Fruit fly (Drosophila melanogaster) whole organism, embryonic: ENCODE results near the gene CG11703.

Experiments used
- ATbp ChIP-seq: fragments of 200-800 bp; sonication (Bioruptor generic); optimal IDR thresholded peaks from 2 replicates; lab custom pipeline; 2017; ENCODE audit warnings: missing biosample characterization, mild to moderate bottlenecking, missing genetic modification characterization, missing genetic modification reagents
- Atf6 ChIP-seq: fragments of 200-800 bp; sonication (Bioruptor generic); IDR thresholded peaks from 2 replicates; pipeline ENCODE4 v1.3.6; 2022; ENCODE audit warnings: missing biosample characterization, missing genetic modification characterization
- Blimp-1 ChIP-seq: fragments of 200-800 bp; sonication (Bioruptor generic); optimal IDR thresholded peaks from 3 replicates; lab custom pipeline; 2018; ENCODE audit warnings: missing biosample characterization, missing genetic modification characterization, mild to moderate bottlenecking, moderate library complexity, missing genetic modification reagents
- CG10147 ChIP-seq: fragments of 200-800 bp; sonication (Bioruptor generic); optimal IDR thresholded peaks from 2 replicates; lab custom pipeline; 2019; ENCODE audit warnings: missing biosample characterization, mild to moderate bottlenecking, missing genetic modification characterization, moderate library complexity
- CG10979 ChIP-seq: fragments of 200-800 bp; sonication (Bioruptor generic); optimal IDR thresholded peaks from 2 replicates; lab custom pipeline; 2018; ENCODE audit warnings: missing biosample characterization, mild to moderate bottlenecking, missing genetic modification characterization, moderate library complexity
- CG11085 ChIP-seq: fragments of 200-800 bp; sonication (Bioruptor generic); IDR thresholded peaks from 2 replicates; pipeline ENCODE4 v1.3.6; 2022; ENCODE audit warnings: missing biosample characterization, missing genetic modification characterization
- CG12155 ChIP-seq: fragments of 200-800 bp; sonication (Bioruptor generic); optimal IDR thresholded peaks from 3 replicates; lab custom pipeline; 2016; ENCODE audit warnings: missing biosample characterization, missing genetic modification characterization
- CG12391 ChIP-seq: fragments of 200-800 bp; sonication (Bioruptor generic); optimal IDR thresholded peaks from 3 replicates; lab custom pipeline; 2018; ENCODE audit warnings: missing biosample characterization, mild to moderate bottlenecking, missing genetic modification characterization, moderate library complexity
- CG12744 ChIP-seq: fragments of 200-800 bp; sonication (Bioruptor generic); optimal IDR thresholded peaks from 2 replicates; lab custom pipeline; 2016; ENCODE audit warnings: missing biosample characterization, missing genetic modification characterization
- CG13775 ChIP-seq: fragments of 200-800 bp; sonication (Bioruptor generic); optimal IDR thresholded peaks from 3 replicates; lab custom pipeline; 2017; ENCODE audit warnings: missing biosample characterization, mild to moderate bottlenecking, missing genetic modification characterization
- CG17186 ChIP-seq: fragments of 200-800 bp; sonication (Bioruptor generic); optimal IDR thresholded peaks from 3 replicates; lab custom pipeline; 2017; ENCODE audit warnings: missing biosample characterization, missing genetic modification reagents, missing genetic modification characterization
- CG17361 ChIP-seq: fragments of 200-800 bp; sonication (Bioruptor generic); IDR thresholded peaks from 3 replicates; pipeline ENCODE4 v1.3.6; 2022; ENCODE audit warnings: missing biosample characterization, missing genetic modification characterization
- CG17829 ChIP-seq: fragments of 200-800 bp; optimal IDR thresholded peaks from 2 replicates; lab custom pipeline; 2019; ENCODE audit warnings: missing biosample characterization, mild to moderate bottlenecking, missing genetic modification characterization, moderate library complexity
- CG18619 ChIP-seq: fragments of 200-800 bp; sonication (Bioruptor generic); optimal IDR thresholded peaks from 3 replicates; lab custom pipeline; 2017; ENCODE audit warnings: missing biosample characterization, mild to moderate bottlenecking, missing genetic modification characterization
- CG2199 ChIP-seq: fragments of 200-800 bp; sonication (Bioruptor generic); IDR thresholded peaks from 3 replicates; pipeline ENCODE4 v1.3.6; 2022; ENCODE audit warnings: missing biosample characterization, missing genetic modification characterization
- CG2202 ChIP-seq: fragments of 200-800 bp; sonication (Bioruptor generic); optimal IDR thresholded peaks from 2 replicates; lab custom pipeline; 2018; ENCODE audit warnings: missing biosample characterization, mild to moderate bottlenecking, missing genetic modification characterization
- CG2875 ChIP-seq: fragments of 200-800 bp; sonication (Bioruptor generic); optimal IDR thresholded peaks from 2 replicates; lab custom pipeline; 2017; ENCODE audit warnings: missing biosample characterization, mild to moderate bottlenecking, missing genetic modification characterization, missing genetic modification reagents
- CG3065 ChIP-seq: fragments of 200-800 bp; sonication (Bioruptor generic); optimal IDR thresholded peaks from 2 replicates; lab custom pipeline; 2016; ENCODE audit warnings: missing biosample characterization, missing genetic modification characterization
- CG31224 ChIP-seq: fragments of 200-800 bp; sonication (Bioruptor generic); IDR thresholded peaks from 2 replicates; pipeline ENCODE4 v1.3.6; 2022; ENCODE audit warnings: missing biosample characterization, missing genetic modification characterization
- CG3726 ChIP-seq: fragments of 200-800 bp; sonication (Bioruptor generic); IDR thresholded peaks from 3 replicates; pipeline ENCODE4, ENCODE4 v1.3.6; 2022; ENCODE audit warnings: missing biosample characterization, missing genetic modification characterization
- CG4730 ChIP-seq: fragments of 200-800 bp; sonication (Bioruptor generic); IDR thresholded peaks from 2 replicates; pipeline ENCODE4 v1.3.6; 2022; ENCODE audit warnings: missing biosample characterization, missing genetic modification characterization
- CG6254 ChIP-seq: fragments of 200-800 bp; sonication (Bioruptor generic); optimal IDR thresholded peaks from 3 replicates; lab custom pipeline; 2017; ENCODE audit warnings: mild to moderate bottlenecking, missing biosample characterization, missing genetic modification reagents, missing genetic modification characterization
- CG6791 ChIP-seq: fragments of 200-800 bp; sonication (Bioruptor generic); IDR thresholded peaks from 3 replicates; pipeline ENCODE4 v1.3.6; 2022; ENCODE audit warnings: missing biosample characterization, missing genetic modification characterization; ENCODE audit not compliant: partially characterized antibody
- Dek ChIP-seq: fragments of 200-800 bp; sonication (Bioruptor generic); optimal IDR thresholded peaks from 3 replicates; lab custom pipeline; 2019; ENCODE audit warnings: missing biosample characterization, mild to moderate bottlenecking, missing genetic modification characterization, moderate library complexity
- ERR ChIP-seq: fragments of 200-800 bp; sonication (Bioruptor generic); optimal IDR thresholded peaks from 2 replicates; lab custom pipeline; 2016; ENCODE audit warnings: missing biosample characterization, missing genetic modification characterization
- Eip74EF ChIP-seq, 2 experiments: fragments of 200-800 bp in 1 of 2; fragments of >200 bp in 1 of 2; sonication (Bioruptor generic) in 1 of 2; optimal IDR thresholded peaks; 2 replicates each; lab custom pipeline; 2017 to 2019; ENCODE audit warnings: missing biosample characterization in 2 of 2, missing genetic modification characterization in 2 of 2, mild to moderate bottlenecking in 1 of 2, moderate library complexity in 1 of 2
- Fer3 ChIP-seq: fragments of 200-800 bp; sonication (Bioruptor generic); optimal IDR thresholded peaks from 2 replicates; lab custom pipeline; 2018; ENCODE audit warnings: missing biosample characterization, mild to moderate bottlenecking, missing genetic modification characterization, moderate library complexity
- GATAe ChIP-seq: fragments of 200-800 bp; sonication (Bioruptor generic); conservative IDR thresholded peaks from 2 replicates; pipeline ENCODE4 v1.3.6; 2022; ENCODE audit warnings: missing biosample characterization, missing genetic modification characterization
- H2.0 ChIP-seq: fragments of 200-800 bp; sonication (Bioruptor generic); IDR thresholded peaks from 2 replicates; pipeline ENCODE4 v1.3.6; 2022; ENCODE audit warnings: missing biosample characterization, missing genetic modification characterization
- HLH54F ChIP-seq: fragments of 200-800 bp; sonication (Bioruptor generic); optimal IDR thresholded peaks from 3 replicates; lab custom pipeline; 2016; ENCODE audit warnings: missing biosample characterization, missing genetic modification characterization
- MESR4 ChIP-seq: fragments of 200-800 bp; sonication (Bioruptor generic); optimal IDR thresholded peaks from 2 replicates; lab custom pipeline; 2018; ENCODE audit warnings: missing biosample characterization, mild to moderate bottlenecking, missing genetic modification characterization, moderate library complexity
- Vsx1 ChIP-seq: fragments of 200-800 bp; sonication (Bioruptor generic); optimal IDR thresholded peaks from 2 replicates; lab custom pipeline; 2017; ENCODE audit warnings: missing biosample characterization, mild to moderate bottlenecking, missing genetic modification characterization, missing genetic modification reagents
- ap ChIP-seq: fragments of 200-800 bp; sonication (Bioruptor generic); IDR thresholded peaks from 2 replicates; pipeline ENCODE4 v1.3.6; 2022; ENCODE audit warnings: missing biosample characterization, missing genetic modification characterization
- ara ChIP-seq: fragments of 200-800 bp; sonication (Bioruptor generic); IDR thresholded peaks from 2 replicates; pipeline ENCODE4 v1.3.6; 2022; ENCODE audit warnings: missing biosample characterization, missing genetic modification characterization
- ato ChIP-seq: fragments of 200-800 bp; sonication (Bioruptor generic); IDR thresholded peaks from 2 replicates; pipeline ENCODE4 v1.3.6; 2022; ENCODE audit warnings: missing biosample characterization, missing genetic modification characterization; ENCODE audit not compliant: partially characterized antibody
- bsh ChIP-seq, 2 experiments: fragments of 200-800 bp; sonication (Bioruptor generic); optimal IDR thresholded peaks; 2 replicates each; lab custom pipeline; 2017 to 2018; ENCODE audit warnings: mild to moderate bottlenecking in 2 of 2, missing biosample characterization in 2 of 2, missing genetic modification characterization in 2 of 2, moderate library complexity in 1 of 2
- caup ChIP-seq: fragments of 200-800 bp; sonication (Bioruptor generic); optimal IDR thresholded peaks from 3 replicates; lab custom pipeline; 2017; ENCODE audit warnings: missing biosample characterization, mild to moderate bottlenecking, missing genetic modification characterization, moderate library complexity; ENCODE audit not compliant: severe bottlenecking
- gsb-n ChIP-seq: fragments of 200-800 bp; sonication (Bioruptor generic); optimal IDR thresholded peaks from 3 replicates; lab custom pipeline; 2018; ENCODE audit warnings: missing biosample characterization, mild to moderate bottlenecking, missing genetic modification characterization
- hb ChIP-seq: fragments of 200-800 bp; sonication (Bioruptor generic); IDR thresholded peaks from 3 replicates; pipeline ENCODE4 v1.3.6; 2022; ENCODE audit warnings: missing biosample characterization, missing genetic modification characterization; ENCODE audit not compliant: partially characterized antibody
- ken ChIP-seq: fragments of 200-800 bp; sonication (Bioruptor generic); IDR thresholded peaks from 3 replicates; pipeline ENCODE4 v1.3.6; 2022; ENCODE audit warnings: missing biosample characterization, missing genetic modification characterization
- lilli ChIP-seq: fragments of 200-800 bp; sonication (Bioruptor generic); optimal IDR thresholded peaks from 3 replicates; lab custom pipeline; 2016; ENCODE audit warnings: missing biosample characterization, missing genetic modification characterization
- onecut ChIP-seq: fragments of 200-800 bp; sonication (Bioruptor generic); IDR thresholded peaks from 2 replicates; pipeline ENCODE4 v1.3.6; 2022; ENCODE audit warnings: missing biosample characterization, missing genetic modification characterization
- pho ChIP-seq: fragments of 200-800 bp; sonication (Bioruptor generic); optimal IDR thresholded peaks from 2 replicates; lab custom pipeline; 2016; ENCODE audit warnings: missing biosample characterization, missing genetic modification characterization
- rib ChIP-seq: fragments of 200-800 bp; sonication (Bioruptor generic); IDR thresholded peaks from 2 replicates; pipeline ENCODE4 v1.3.6; 2022; ENCODE audit warnings: missing biosample characterization, missing genetic modification characterization
- shn ChIP-seq: fragments of 200-800 bp; sonication (Bioruptor generic); optimal IDR thresholded peaks from 3 replicates; lab custom pipeline; 2016; ENCODE audit warnings: missing biosample characterization, missing genetic modification characterization
- sim ChIP-seq: fragments of 200-800 bp; sonication (Bioruptor generic); IDR thresholded peaks from 2 replicates; pipeline ENCODE4 v1.3.6; 2022; ENCODE audit warnings: missing biosample characterization, missing genetic modification characterization
- slp2 ChIP-seq: fragments of 200-800 bp; sonication (Bioruptor generic); optimal IDR thresholded peaks from 2 replicates; lab custom pipeline; 2016; ENCODE audit warnings: missing biosample characterization, missing genetic modification characterization
- wek ChIP-seq: fragments of 200-800 bp; sonication (Bioruptor generic); optimal IDR thresholded peaks from 3 replicates; lab custom pipeline; 2018; ENCODE audit warnings: missing biosample characterization, mild to moderate bottlenecking, missing genetic modification characterization, moderate library complexity

Gene CG11703

dm6 chr3R:19226137-19226873 is 1.7 kb downstream of the CG11703 start, which contains the start of gene vib (continued):
- peak; percentile 9 for TF ChIP-seq CG2202 (tag; lab: Kevin White, UChicago)
- TF ChIP-seq CG6791 (GFP tag; lab: Robert Waterston, UW): peak; percentile 98
- peak; percentile 15 for TF ChIP-seq pho (GFP tag; lab: Kevin White, UChicago)
- no peak for TF ChIP-seq CG3726 (GFP tag; lab: Robert Waterston, UW)
- peak in 1 of 2 experiments; percentile 61 for TF ChIP-seq bsh (GFP tag; optimal IDR thresholded peaks at IDR 0.05; lab: Kevin White, UChicago)
- TF ChIP-seq Fer3 (tag; lab: Kevin White, UChicago): peak; percentile 53
- TF ChIP-seq CG2199: 0 out of 3 replicates have a peak, but pooled peaks have one; percentile 15
- peak; percentile 49; the same call in 1 of the 2 replicates for TF ChIP-seq rib
- TF ChIP-seq CG4730 (GFP tag; lab: Robert Waterston, UW): peak; percentile 39; the same call in 1 of the 2 replicates
- TF ChIP-seq ara: peak; percentile 23; the same call in 1 of the 2 replicates
- no peak for TF ChIP-seq CG2875 (GFP tag; lab: Kevin White, UChicago)
- peak; percentile 39 for TF ChIP-seq CG13775 (GFP tag; lab: Kevin White, UChicago)
- peak; percentile 38; the same call in 1 of the 2 replicates for TF ChIP-seq H2.0 (GFP tag; lab: Robert Waterston, UW)
- peak; percentile 28; the same call in 1 of the 2 replicates for TF ChIP-seq ap (GFP tag; lab: Robert Waterston, UW)
- TF ChIP-seq MESR4 (GFP tag; lab: Kevin White, UChicago): peak; percentile 71
- peak; percentile 65 for TF ChIP-seq wek (GFP tag; lab: Kevin White, UChicago)
- peak; percentile 35 for TF ChIP-seq CG10147 (GFP tag; lab: Kevin White, UChicago)
- no peak for TF ChIP-seq CG3065 (GFP tag; lab: Kevin White, UChicago)
- TF ChIP-seq CG12391: peak; percentile 75
- TF ChIP-seq slp2 (GFP tag; lab: Kevin White, UChicago): no peak
- TF ChIP-seq CG6254 (GFP tag; lab: Kevin White, UChicago): peak; percentile 11
- peak; percentile 10 for TF ChIP-seq HLH54F (GFP tag; lab: Kevin White, UChicago)
- TF ChIP-seq Dek (tag; lab: Kevin White, UChicago): peak; percentile 46
- peak; percentile 72 for TF ChIP-seq onecut (GFP tag; lab: Robert Waterston, UW)
- TF ChIP-seq shn: peak; percentile 34
- TF ChIP-seq CG17829 (tag; lab: Kevin White, UChicago): peak; percentile 78
- TF ChIP-seq ATbp: peak; percentile 1
- peak; percentile 96 for TF ChIP-seq ato (GFP tag; lab: Robert Waterston, UW)
- TF ChIP-seq CG12744: no peak
- peak; percentile 36; the same call in 1 of the 2 replicates for TF ChIP-seq CG31224 (GFP tag; lab: Robert Waterston, UW)
- TF ChIP-seq caup (GFP tag; lab: Kevin White, UChicago): peak; percentile 56
- TF ChIP-seq ken: 0 out of 3 replicates have a peak, but pooled peaks have one; percentile 27
- peak; percentile 32 for TF ChIP-seq CG12155
- peak; percentile 6 for TF ChIP-seq ERR
- peak; percentile 52 for TF ChIP-seq CG18619 (GFP tag; lab: Kevin White, UChicago)
- TF ChIP-seq CG17361: peak; percentile 75; the same call in 2 of the 3 replicates
- TF ChIP-seq gsb-n (tag; lab: Kevin White, UChicago): peak; percentile 54
- TF ChIP-seq sim (GFP tag; lab: Robert Waterston, UW): no peak
- TF ChIP-seq GATAe (GFP tag; lab: Robert Waterston, UW): no peak
- peak; percentile 53 for TF ChIP-seq CG10979 (tag; lab: Kevin White, UChicago)
- TF ChIP-seq Atf6: no peak
- TF ChIP-seq hb (GFP tag; lab: Robert Waterston, UW): peak; percentile 95
- TF ChIP-seq CG11085: peak; percentile 10; the same call in 1 of the 2 replicates
- TF ChIP-seq lilli: peak; percentile 4
- TF ChIP-seq Vsx1 (GFP tag; lab: Kevin White, UChicago): no peak
- no peak for TF ChIP-seq Blimp-1 (GFP tag; lab: Kevin White, UChicago)
- peak; percentile 76 for TF ChIP-seq CG17186 (GFP tag; lab: Kevin White, UChicago)
- no peak for TF ChIP-seq Eip74EF (GFP tag; optimal IDR thresholded peaks at IDR 0.05; lab: Kevin White, UChicago)
